Fruit fly (Drosophila melanogaster): ENCODE measurements around the gene sl.

The sl gene

DNA sequence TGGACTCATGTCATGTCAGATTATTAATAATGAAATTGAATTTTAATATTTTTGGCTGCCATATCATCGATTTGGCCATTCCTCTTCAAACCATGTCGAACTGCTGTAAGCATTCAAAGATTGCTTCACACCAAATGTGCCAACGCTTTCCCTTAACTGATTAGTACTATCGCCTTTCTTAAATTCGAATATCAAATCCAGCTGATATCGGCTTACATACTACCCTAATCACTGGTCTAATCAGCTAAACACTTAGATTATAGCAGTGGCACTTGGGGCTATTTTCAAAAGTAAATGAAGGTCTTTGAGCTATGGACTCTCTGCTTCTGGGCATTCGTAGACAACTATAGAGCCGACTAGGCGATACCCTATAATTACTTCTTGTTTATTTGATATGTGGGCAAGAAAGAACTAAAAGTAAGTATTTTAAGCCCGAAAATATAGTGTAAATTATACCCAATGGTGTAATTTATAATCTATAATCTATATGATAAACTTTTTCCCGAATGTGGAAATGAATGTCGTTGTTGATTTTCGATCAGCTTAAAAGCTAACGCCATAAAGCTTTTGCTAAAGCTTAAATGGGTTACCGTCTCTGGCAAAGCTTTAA, 53.8 kb downstream of the sl start (continued):
- peak; percentile 75 for TF ChIP-seq ATbp (GFP tag; optimal IDR thresholded peaks at IDR 0.05)
- TF ChIP-seq CG10959 (GFP tag; IDR thresholded peaks at IDR 0.05) = no peak
- peak; percentile 74 for TF ChIP-seq oc (tag; optimal IDR thresholded peaks at IDR 0.05)
- TF ChIP-seq tup (GFP tag; optimal IDR thresholded peaks at IDR 0.05) = peak; percentile 37
- TF ChIP-seq CG12659 (GFP tag; optimal IDR thresholded peaks at IDR 0.05) = peak; percentile 78
- TF ChIP-seq Hr3 (GFP tag; optimal IDR thresholded peaks at IDR 0.05) = peak; percentile 69
- no peak for TF ChIP-seq tna (GFP tag; IDR thresholded peaks at IDR 0.05; ENCODE audit: partially characterized antibody)
- no peak for TF ChIP-seq knrl (GFP tag; IDR thresholded peaks at IDR 0.05; ENCODE audit: partially characterized antibody)
- no peak for TF ChIP-seq cas (GFP tag; IDR thresholded peaks at IDR 0.05)
- TF ChIP-seq Abd-B (GFP tag; optimal IDR thresholded peaks at IDR 0.05) = peak; percentile 63
- TF ChIP-seq sisA (GFP tag; IDR thresholded peaks at IDR 0.05) = peak; percentile 58
- no peak for TF ChIP-seq hbn (GFP tag; IDR thresholded peaks at IDR 0.05; ENCODE audit: partially characterized antibody)
- TF ChIP-seq CG32767 (GFP tag; IDR thresholded peaks at IDR 0.05) = peak; percentile 76
- TF ChIP-seq yki (optimal IDR thresholded peaks at IDR 0.05) = no peak
- peak; percentile 9 for TF ChIP-seq CG4328 (GFP tag; optimal IDR thresholded peaks at IDR 0.05)
- peak; percentile 44 for TF ChIP-seq GATAe (GFP tag; conservative IDR thresholded peaks at IDR 0.05)
- TF ChIP-seq CHES-1-like (GFP tag; optimal IDR thresholded peaks at IDR 0.05) = peak; percentile 18
- no peak for TF ChIP-seq vnd (GFP tag; IDR thresholded peaks at IDR 0.05; ENCODE audit: partially characterized antibody)
- no peak for TF ChIP-seq NC2α (GFP tag; optimal IDR thresholded peaks at IDR 0.05)
- no peak for TF ChIP-seq luna (GFP tag; optimal IDR thresholded peaks at IDR 0.05)
- TF ChIP-seq Hsf (GFP tag; optimal IDR thresholded peaks at IDR 0.05) = peak; percentile 71
- TF ChIP-seq Mes4 (GFP tag; optimal IDR thresholded peaks at IDR 0.05) = peak; percentile 17
- peak; percentile 79 for TF ChIP-seq stc (GFP tag; IDR thresholded peaks at IDR 0.05)
- TF ChIP-seq unc-4 (GFP tag; IDR thresholded peaks at IDR 0.05; ENCODE audit: partially characterized antibody) = no peak
- TF ChIP-seq wdn (GFP tag; IDR thresholded peaks at IDR 0.05) = peak; percentile 63
- TF ChIP-seq tgo (GFP tag; IDR thresholded peaks at IDR 0.05) = peak; percentile 84
- TF ChIP-seq ems (GFP tag; optimal IDR thresholded peaks at IDR 0.05) = peak; percentile 62
- peak; percentile 60 for TF ChIP-seq salm (tag; optimal IDR thresholded peaks at IDR 0.05)
- no peak for TF ChIP-seq CG17568 (GFP tag; optimal IDR thresholded peaks at IDR 0.05)
- peak; percentile 34 for TF ChIP-seq CG2116 (GFP tag; optimal IDR thresholded peaks at IDR 0.05)
- TF ChIP-seq Sry-δ (GFP tag; optimal IDR thresholded peaks at IDR 0.05) = peak; percentile 14
- TF ChIP-seq da (GFP tag; optimal IDR thresholded peaks at IDR 0.05) = no peak
- peak; percentile 69 for TF ChIP-seq esg (GFP tag; conservative IDR thresholded peaks at IDR 0.05)
- peak; percentile 61 for TF ChIP-seq run (tag; optimal IDR thresholded peaks at IDR 0.05)
- TF ChIP-seq Opbp (GFP tag; IDR thresholded peaks at IDR 0.05; ENCODE audit: partially characterized antibody) = no peak
- TF ChIP-seq bigmax (GFP tag; optimal IDR thresholded peaks at IDR 0.05) = no peak
- TF ChIP-seq Fer3 (tag; optimal IDR thresholded peaks at IDR 0.05) = peak; percentile 84
- TF ChIP-seq CG6654 (GFP tag; optimal IDR thresholded peaks at IDR 0.05) = no peak
- peak; percentile 53 for TF ChIP-seq CG13775 (GFP tag; optimal IDR thresholded peaks at IDR 0.05)
- TF ChIP-seq CoRest (tag; optimal IDR thresholded peaks at IDR 0.05) = peak; percentile 77
- no peak for TF ChIP-seq fd64A (GFP tag; optimal IDR thresholded peaks at IDR 0.05)
- TF ChIP-seq Ets65A (GFP tag) = peak; percentile 62
- peak; percentile 55 for TF ChIP-seq Taf1 (GFP tag; IDR thresholded peaks at IDR 0.05)
- TF ChIP-seq Lpt (GFP tag; optimal IDR thresholded peaks at IDR 0.05) = no peak
- TF ChIP-seq org-1 (GFP tag; optimal IDR thresholded peaks at IDR 0.05) = peak; percentile 67
- no peak for TF ChIP-seq CG12769 (tag; optimal IDR thresholded peaks at IDR 0.05)
- no peak for TF ChIP-seq kni (GFP tag; optimal IDR thresholded peaks at IDR 0.05)

Measured in whole organism, embryonic.